Worm (Caenorhabditis elegans) whole organism, L4 larva: Measurements from ENCODE around the gene F26C11.1.
A peak's percentile ranks its signal among the peaks of the same experiment; 100 is the strongest.

Source experiments
- F26F4.8 ChIP-seq: fragments of 200-800 bp; sonication (Bioruptor generic); conservative IDR thresholded peaks from 2 replicates; pipeline ENCODE4 v1.3.6; 2022; ENCODE audit warnings: missing genetic modification characterization, missing compliant biosample characterization
- F37D6.2 ChIP-seq: sonication (generic microtip); optimal IDR thresholded peaks from 2 replicates; lab custom pipeline; 2016; ENCODE audit warnings: mild to moderate bottlenecking, missing genetic modification characterization, missing compliant biosample characterization
- T26A8.4 ChIP-seq: fragments of 200-800 bp; sonication (Bioruptor generic); IDR thresholded peaks from 2 replicates; pipeline ENCODE4 v1.3.6; 2022; ENCODE audit warnings: missing genetic modification characterization, missing compliant biosample characterization
- ZK546.5 ChIP-seq, 2 experiments: sonication (generic microtip); optimal IDR thresholded peaks; 2 replicates each; lab custom pipeline; 2017; ENCODE audit warnings: missing biosample characterization in 2 of 2, missing genetic modification characterization in 2 of 2
- aha-1 ChIP-seq: fragments of 150-350 bp; peaks from one replicate; lab custom pipeline; 2014; ENCODE audit warnings: missing biosample characterization, missing genetic modification characterization
- attf-4 ChIP-seq: sonication (generic microtip); optimal IDR thresholded peaks from 3 replicates; lab custom pipeline; 2017; ENCODE audit warnings: missing biosample characterization, missing genetic modification characterization
- ceh-20 ChIP-seq: fragments of 200-800 bp; sonication (Bioruptor generic); IDR thresholded peaks from 2 replicates; pipeline ENCODE4 v1.3.6; 2022; ENCODE audit warnings: missing genetic modification reagents, missing genetic modification characterization, missing compliant biosample characterization
- ceh-62 ChIP-seq: sonication (generic microtip); optimal IDR thresholded peaks from 2 replicates; lab custom pipeline; 2017; ENCODE audit warnings: missing biosample characterization, missing genetic modification characterization
- cey-2 ChIP-seq: sonication (generic microtip); optimal IDR thresholded peaks from 3 replicates; lab custom pipeline; 2017; ENCODE audit warnings: missing genetic modification characterization, mild to moderate bottlenecking, missing compliant biosample characterization, antibody characterized with exemption, borderline replicate concordance; ENCODE audit not compliant: insufficient read depth
- daf-16 ChIP-seq, 3 experiments: sonication (generic microtip); optimal IDR thresholded peaks; 2 replicates each; lab custom pipeline; 2016 to 2017; ENCODE audit warnings: missing genetic modification characterization in 3 of 3, missing genetic modification reagents in 3 of 3, mild to moderate bottlenecking in 2 of 3, missing compliant biosample characterization in 2 of 3, missing biosample characterization in 1 of 3, moderate library complexity in 1 of 3
- dmd-6 ChIP-seq: fragments of 200-800 bp; sonication (Bioruptor generic); IDR thresholded peaks from 2 replicates; pipeline ENCODE4 v1.3.6; 2022; ENCODE audit warnings: missing genetic modification reagents, missing genetic modification characterization, missing compliant biosample characterization
- dmd-8 ChIP-seq: fragments of 200-800 bp; sonication (Bioruptor generic); IDR thresholded peaks from 2 replicates; pipeline ENCODE4 v1.3.6; 2022; ENCODE audit warnings: missing genetic modification characterization, missing compliant biosample characterization
- dpl-1 ChIP-seq: fragments of 150-350 bp; optimal IDR thresholded peaks from 2 replicates; lab custom pipeline; 2014; ENCODE audit warnings: missing biosample characterization, missing genetic modification reagents, missing genetic modification characterization
- duxl-1 ChIP-seq: sonication (generic microtip); optimal IDR thresholded peaks from 2 replicates; lab custom pipeline; 2016; ENCODE audit warnings: mild to moderate bottlenecking, missing genetic modification characterization, moderate library complexity, missing compliant biosample characterization; ENCODE audit not compliant: poor library complexity
- dve-1 ChIP-seq: sonication (generic microtip); optimal IDR thresholded peaks from 2 replicates; lab custom pipeline; 2017; ENCODE audit warnings: antibody characterized with exemption, mild to moderate bottlenecking, missing genetic modification characterization, missing compliant biosample characterization; ENCODE audit not compliant: insufficient read depth
- hif-1 ChIP-seq, 2 experiments: sonication (generic microtip); optimal IDR thresholded peaks; 2 replicates each; lab custom pipeline; 2016 to 2017; ENCODE audit warnings: missing compliant biosample characterization in 2 of 2, missing genetic modification characterization in 2 of 2, missing genetic modification reagents in 2 of 2, missing genotype in 2 of 2, mild to moderate bottlenecking in 1 of 2
- hlh-11 ChIP-seq: fragments of 200-800 bp; sonication (Bioruptor generic); optimal IDR thresholded peaks from 2 replicates; lab custom pipeline; 2018; ENCODE audit warnings: mild to moderate bottlenecking, missing genetic modification characterization, missing compliant biosample characterization
- hlh-30 ChIP-seq: sonication (generic microtip); optimal IDR thresholded peaks from 2 replicates; lab custom pipeline; 2017; ENCODE audit warnings: antibody characterized with exemption, mild to moderate bottlenecking, missing genetic modification characterization, missing compliant biosample characterization; ENCODE audit not compliant: insufficient read depth
- hmg-1.1 ChIP-seq: fragments of 200-800 bp; sonication (Bioruptor generic); IDR thresholded peaks from 2 replicates; pipeline ENCODE4 v1.3.6; 2022; ENCODE audit warnings: missing genetic modification reagents, missing genetic modification characterization, missing compliant biosample characterization
- lim-7 ChIP-seq: fragments of 200-800 bp; sonication (Bioruptor generic); IDR thresholded peaks from 2 replicates; pipeline ENCODE4 v1.3.6; 2022; ENCODE audit warnings: missing genetic modification characterization, missing compliant biosample characterization
- lin-29 ChIP-seq: fragments of 200-800 bp; sonication (Bioruptor generic); IDR thresholded peaks from 2 replicates; pipeline ENCODE4 v1.3.6; 2022; ENCODE audit warnings: missing genetic modification reagents, missing genetic modification characterization, missing compliant biosample characterization
- lin-38 ChIP-seq: fragments of 200-800 bp; sonication (Bioruptor generic); IDR thresholded peaks from 2 replicates; pipeline ENCODE4 v1.3.6; 2022; ENCODE audit warnings: missing genetic modification reagents, missing genetic modification characterization, missing compliant biosample characterization
- lsy-2 ChIP-seq, 2 experiments: fragments of 150-350 bp in 1 of 2; sonication (generic microtip) in 1 of 2; optimal IDR thresholded peaks; 2 replicates each; lab custom pipeline; 2014 to 2017; ENCODE audit warnings: missing biosample characterization in 2 of 2, missing genetic modification characterization in 2 of 2
- madf-5 ChIP-seq, 2 experiments: fragments of 200-800 bp; sonication (Bioruptor generic); IDR thresholded peaks; 2 replicates each; pipeline ENCODE4 v1.3.6; 2022; ENCODE audit warnings: missing compliant biosample characterization in 2 of 2, missing genetic modification characterization in 2 of 2
- madf-9 ChIP-seq: fragments of 200-800 bp; sonication (Bioruptor generic); conservative IDR thresholded peaks from 2 replicates; pipeline ENCODE4 v1.3.6; 2022; ENCODE audit warnings: missing genetic modification reagents, missing genetic modification characterization, missing compliant biosample characterization
- mdl-1 ChIP-seq, 2 experiments: fragments of 150-350 bp in 1 of 2; sonication (generic microtip) in 1 of 2; optimal IDR thresholded peaks; 2 replicates each; lab custom pipeline; 2014 to 2017; ENCODE audit warnings: missing biosample characterization in 2 of 2, missing genetic modification characterization in 2 of 2
- mep-1 ChIP-seq: fragments of 150-350 bp; sonication (generic microtip); optimal IDR thresholded peaks from 3 replicates; lab custom pipeline; 2014; ENCODE audit warnings: missing biosample characterization, missing genetic modification characterization
- mes-2 ChIP-seq: sonication (generic microtip); optimal IDR thresholded peaks from 2 replicates; lab custom pipeline; 2016; ENCODE audit warnings: missing genotype, mild to moderate bottlenecking, missing genetic modification characterization, missing compliant biosample characterization; ENCODE audit not compliant: poor library complexity, severe bottlenecking
- mxl-3 ChIP-seq: fragments of 200-800 bp; sonication (Bioruptor generic); optimal IDR thresholded peaks from 2 replicates; lab custom pipeline; 2018; ENCODE audit warnings: mild to moderate bottlenecking, missing genetic modification characterization, missing compliant biosample characterization
- nhr-11 ChIP-seq: fragments of 150-350 bp; optimal IDR thresholded peaks from 2 replicates; lab custom pipeline; 2014; ENCODE audit warnings: missing biosample characterization, missing genetic modification characterization
- nhr-41 ChIP-seq: fragments of 200-800 bp; sonication (Bioruptor generic); IDR thresholded peaks from 2 replicates; pipeline ENCODE4 v1.3.6; 2022; ENCODE audit warnings: missing genetic modification reagents, missing genetic modification characterization, missing compliant biosample characterization
- pha-4 ChIP-seq, 2 experiments: fragments of 150-350 bp in 1 of 2; fragments of 200-800 bp in 1 of 2; sonication (Bioruptor generic) in 1 of 2; IDR thresholded peaks in 1 of 2; optimal IDR thresholded peaks in 1 of 2; 2 replicates each; pipeline versions ENCODE4 v1.3.6 to Lab custom; 2014 to 2022; ENCODE audit warnings: missing genetic modification characterization in 2 of 2, missing genetic modification reagents in 2 of 2, missing biosample characterization in 1 of 2, missing compliant biosample characterization in 1 of 2
- php-3 ChIP-seq: fragments of 200-800 bp; sonication (Bioruptor generic); IDR thresholded peaks from 2 replicates; pipeline ENCODE4 v1.3.6; 2022; ENCODE audit warnings: missing genetic modification reagents, missing genetic modification characterization, missing compliant biosample characterization
- pqm-1 ChIP-seq: sonication (generic microtip); optimal IDR thresholded peaks from 2 replicates; lab custom pipeline; 2017; ENCODE audit warnings: missing biosample characterization, missing genetic modification characterization
- rbr-2 ChIP-seq: sonication (generic microtip); optimal IDR thresholded peaks from 2 replicates; lab custom pipeline; 2016; ENCODE audit warnings: missing genotype, missing genetic modification characterization, missing compliant biosample characterization
- saeg-2 ChIP-seq: fragments of 200-800 bp; sonication (Bioruptor generic); IDR thresholded peaks from 2 replicates; pipeline ENCODE4 v1.3.6; 2022; ENCODE audit warnings: missing genetic modification reagents, missing genetic modification characterization, missing compliant biosample characterization
- snpc-4 ChIP-seq: fragments of 150-350 bp; optimal IDR thresholded peaks from 2 replicates; lab custom pipeline; 2014; ENCODE audit warnings: missing biosample characterization, missing genetic modification characterization
- tag-97 ChIP-seq: fragments of 200-800 bp; sonication (Bioruptor generic); IDR thresholded peaks from 2 replicates; pipeline ENCODE4 v1.3.6; 2022; ENCODE audit warnings: missing genetic modification characterization, missing compliant biosample characterization
- tra-1 ChIP-seq: fragments of 200-800 bp; sonication (Bioruptor generic); IDR thresholded peaks from 2 replicates; pipeline ENCODE4 v1.3.6; 2022; ENCODE audit warnings: missing genetic modification reagents, missing genetic modification characterization, missing compliant biosample characterization
- unc-130 ChIP-seq: sonication (generic microtip); optimal IDR thresholded peaks from 2 replicates; lab custom pipeline; 2016; ENCODE audit warnings: missing genetic modification reagents, missing genetic modification characterization, missing compliant biosample characterization
- vab-7 ChIP-seq: fragments of 200-800 bp; sonication (Bioruptor generic); IDR thresholded peaks from 2 replicates; pipeline ENCODE4 v1.3.6; 2022; ENCODE audit warnings: missing genetic modification reagents, missing genetic modification characterization, missing compliant biosample characterization
- zfp-2 ChIP-seq: sonication (generic microtip); optimal IDR thresholded peaks from 2 replicates; lab custom pipeline; 2016; ENCODE audit warnings: mild to moderate bottlenecking, missing genetic modification characterization, missing compliant biosample characterization
- zfp-3 ChIP-seq: fragments of 200-800 bp; sonication (Bioruptor generic); conservative IDR thresholded peaks from 2 replicates; pipeline ENCODE4 v1.3.6; 2022; ENCODE audit warnings: missing genetic modification reagents, missing genetic modification characterization, missing compliant biosample characterization
- zip-11 ChIP-seq: fragments of 200-800 bp; sonication (Bioruptor generic); IDR thresholded peaks from 2 replicates; pipeline ENCODE4 v1.3.6; 2022; ENCODE audit warnings: missing genetic modification characterization, missing compliant biosample characterization

The F26C11.1 gene

DNA sequence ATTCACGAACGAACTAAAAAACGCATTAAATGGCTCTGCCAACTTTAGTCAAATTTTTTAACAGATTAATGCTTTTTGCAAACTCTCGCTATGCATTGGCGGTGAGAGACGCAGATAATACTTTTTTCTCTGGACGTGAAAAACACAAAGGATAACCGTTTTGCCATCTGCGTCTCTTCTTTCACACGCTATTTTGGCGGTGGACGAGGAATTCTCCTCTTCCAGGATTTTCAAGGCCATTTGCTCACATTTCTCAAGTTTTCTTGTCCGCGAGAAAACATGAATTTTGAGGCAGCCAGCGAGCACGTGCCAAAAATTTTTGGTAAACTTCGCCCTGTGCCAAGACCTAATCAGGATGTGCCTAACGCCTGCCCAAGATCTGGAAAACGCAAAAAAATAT lies 36.5 kb downstream of the F26C11.1 start:
- TF ChIP-seq mes-2 (tag; lab: Kevin White, UChicago): peak; percentile 87
- TF ChIP-seq ZK546.5 (tag; optimal IDR thresholded peaks at IDR 0.05; lab: Kevin White, UChicago): no peak
- no peak for TF ChIP-seq cey-2
- TF ChIP-seq lin-38 (GFP tag; lab: Robert Waterston, UW): peak; percentile 38
- TF ChIP-seq madf-5 (GFP tag; IDR thresholded peaks at IDR 0.05; lab: Robert Waterston, UW): no peak
- peak in 1 of 2 experiments; percentile 80 for TF ChIP-seq hif-1 (tag; optimal IDR thresholded peaks at IDR 0.05; lab: Kevin White, UChicago)
- no peak for TF ChIP-seq tag-97 (GFP tag; lab: Robert Waterston, UW)
- 0 out of 2 replicates have a peak, but pooled peaks have one; percentile 52 for TF ChIP-seq ceh-20
- 0 out of 2 replicates have a peak, but pooled peaks have one; percentile 51 for TF ChIP-seq dmd-8 (GFP tag; lab: Robert Waterston, UW)
- peak in 1 of 2 experiments; percentile 40 for TF ChIP-seq lsy-2 (tag; optimal IDR thresholded peaks at IDR 0.05; lab: Kevin White, UChicago)
- 0 out of 2 replicates have a peak, but pooled peaks have one; percentile 32 for TF ChIP-seq tra-1 (GFP tag; lab: Robert Waterston, UW)
- TF ChIP-seq hlh-30 (tag; lab: Kevin White, UChicago): peak; percentile 57
- no peak for TF ChIP-seq ceh-62 (tag; lab: Kevin White, UChicago)
- TF ChIP-seq nhr-11 (tag; lab: Kevin White, UChicago): peak; percentile 12
- TF ChIP-seq aha-1 (tag; lab: Kevin White, UChicago): peak; percentile 52
- TF ChIP-seq zfp-2 (tag; lab: Kevin White, UChicago): no peak
- no peak for TF ChIP-seq attf-4
- TF ChIP-seq hmg-1.1 (GFP tag; lab: Robert Waterston, UW): peak; percentile 44
- no peak for TF ChIP-seq zfp-3 (GFP tag; lab: Robert Waterston, UW)
- peak; percentile 14 for TF ChIP-seq dve-1 (tag; lab: Kevin White, UChicago)
- no peak for TF ChIP-seq snpc-4
- TF ChIP-seq unc-130 (GFP tag; lab: Kevin White, UChicago): peak; percentile 21
- TF ChIP-seq dpl-1: peak; percentile 22
- TF ChIP-seq mxl-3 (GFP tag; lab: Kevin White, UChicago): peak; percentile 56
- TF ChIP-seq rbr-2 (tag; lab: Kevin White, UChicago): peak; percentile 5
- peak; percentile 21 for TF ChIP-seq mep-1
- TF ChIP-seq duxl-1 (tag; lab: Kevin White, UChicago): peak; percentile 30
- TF ChIP-seq mdl-1 (tag; optimal IDR thresholded peaks at IDR 0.05; lab: Kevin White, UChicago): no peak

DNA sequence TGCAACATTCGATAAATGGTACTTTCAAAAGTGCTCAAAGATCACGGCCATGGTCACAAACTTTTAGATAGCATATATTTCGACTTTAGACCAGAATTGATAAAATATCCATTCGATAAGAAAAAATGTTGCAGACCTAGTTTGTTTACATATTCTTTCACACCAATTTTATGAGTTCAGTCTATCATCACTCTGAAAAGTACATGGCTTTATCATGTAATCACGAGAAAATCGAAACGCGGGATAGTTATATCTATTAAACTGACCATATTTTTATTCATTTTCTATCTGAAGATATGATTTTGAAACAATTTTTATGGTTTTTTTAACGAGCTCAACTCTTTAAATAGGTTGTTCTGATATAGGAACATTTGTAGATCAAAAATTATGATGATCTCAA lies 36.9 kb downstream of the F26C11.1 start, which contains the start of gene pho-11:
TSS of gene pho-11 (plus strand) at position 374 of the 400 bp plus-strand sequence.
- TF ChIP-seq pqm-1 (tag; lab: Kevin White, UChicago) (peak; percentile 6), hlh-11 (tag; lab: Kevin White, UChicago) (peak; percentile 10), daf-16 (GFP tag; optimal IDR thresholded peaks at IDR 0.05; lab: Kevin White, UChicago) (no peak), daf-16 (tag; optimal IDR thresholded peaks at IDR 0.05; lab: Kevin White, UChicago) (peak; percentile 88), madf-9 (GFP tag; lab: Robert Waterston, UW) (no peak), dmd-6 (GFP tag; lab: Robert Waterston, UW) (peak; percentile 27; the same call in 1 of the 2 replicates), aha-1 (tag; lab: Kevin White, UChicago) (no peak), dve-1 (tag; lab: Kevin White, UChicago) (peak; percentile 76), vab-7 (GFP tag; lab: Robert Waterston, UW) (no peak), mdl-1 (tag; optimal IDR thresholded peaks at IDR 0.05; lab: Kevin White, UChicago) (no peak), php-3 (GFP tag; lab: Robert Waterston, UW) (peak; percentile 90)
- TF ChIP-seq, all 104 proteins: peak for 6

DNA sequence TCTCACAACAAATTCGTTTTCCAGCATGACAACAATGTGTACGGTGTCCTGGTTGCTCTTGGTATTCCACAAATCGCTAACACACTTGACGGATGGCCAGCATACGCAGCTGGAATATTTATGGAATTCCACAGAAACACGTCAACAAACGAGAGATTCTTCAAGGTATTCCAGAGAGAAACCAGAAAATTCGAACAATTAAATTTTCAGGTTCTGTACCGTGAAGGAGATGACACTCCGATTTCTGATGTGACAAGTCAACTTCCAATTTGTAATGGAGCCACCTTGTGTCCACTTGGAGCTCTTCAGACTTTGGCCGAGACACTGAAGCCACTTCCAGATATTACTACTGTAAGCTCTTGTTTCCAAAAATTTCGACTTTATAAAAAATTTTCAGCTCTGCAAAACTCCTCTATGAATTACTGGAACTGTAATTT lies 39.4 kb downstream of the F26C11.1 start:
- TF ChIP-seq saeg-2 (GFP tag; lab: Robert Waterston, UW) (0 out of 2 replicates have a peak, but pooled peaks have one; percentile 15), F26F4.8 (no peak), unc-130 (GFP tag; lab: Kevin White, UChicago) (no peak), duxl-1 (tag; lab: Kevin White, UChicago) (peak; percentile 58), lin-29 (GFP tag; lab: Robert Waterston, UW) (no peak), pha-4 (GFP tag; IDR thresholded peaks at IDR 0.05; lab: Robert Waterston, UW) (0 out of 2 replicates have a peak, but pooled peaks have one; percentile 29), pha-4 (tag; optimal IDR thresholded peaks at IDR 0.05; lab: Kevin White, UChicago) (no peak), tag-97 (GFP tag; lab: Robert Waterston, UW) (no peak), zip-11 (GFP tag; lab: Robert Waterston, UW) (no peak), nhr-41 (no peak), T26A8.4 (GFP tag; lab: Robert Waterston, UW) (peak; percentile 60), mdl-1 (tag; optimal IDR thresholded peaks at IDR 0.05; lab: Kevin White, UChicago) (no peak), daf-16 (GFP tag; optimal IDR thresholded peaks at IDR 0.05; lab: Kevin White, UChicago) (peak in 1 of 2 experiments; percentile 65), daf-16 (tag; optimal IDR thresholded peaks at IDR 0.05; lab: Kevin White, UChicago) (peak; percentile 50), lim-7 (GFP tag; lab: Robert Waterston, UW) (no peak), F37D6.2 (tag; lab: Kevin White, UChicago) (no peak), ceh-62 (tag; lab: Kevin White, UChicago) (no peak)
